Worm (Caenorhabditis elegans): Measurements from ENCODE around the gene C18D4.3.
A peak's percentile ranks its signal among the peaks of the same experiment; 100 is the strongest.

Gene C18D4.3

DNA sequence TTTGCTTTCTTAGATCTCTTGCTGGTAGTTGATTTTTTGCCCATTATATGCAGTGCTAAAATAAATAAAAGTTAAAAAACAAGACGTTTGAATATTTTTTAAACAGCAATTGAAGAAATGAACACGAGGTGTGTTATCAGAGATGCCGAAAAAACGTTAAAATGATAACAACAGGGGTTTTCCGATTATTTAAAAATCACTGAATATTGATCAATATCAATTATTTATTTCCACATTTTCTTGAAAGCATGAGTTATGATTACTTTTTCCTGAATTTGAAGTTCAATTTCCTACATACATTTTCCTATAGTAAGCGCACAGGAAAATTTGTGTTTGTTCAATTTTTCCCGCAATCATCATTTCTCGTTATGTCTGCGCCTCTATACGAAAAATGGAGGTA is 14.3 kb upstream of the C18D4.3 start:
- no peak for TF ChIP-seq lin-39 (tag; optimal IDR thresholded peaks at IDR 0.05)
- TF ChIP-seq blmp-1 (tag; optimal IDR thresholded peaks at IDR 0.05; ENCODE audit: insufficient read depth), result no peak
- TF ChIP-seq fos-1 (tag; optimal IDR thresholded peaks at IDR 0.05), result peak; percentile 1
- no peak for TF ChIP-seq Y55F3AM.14 (GFP tag; optimal IDR thresholded peaks at IDR 0.05)

DNA sequence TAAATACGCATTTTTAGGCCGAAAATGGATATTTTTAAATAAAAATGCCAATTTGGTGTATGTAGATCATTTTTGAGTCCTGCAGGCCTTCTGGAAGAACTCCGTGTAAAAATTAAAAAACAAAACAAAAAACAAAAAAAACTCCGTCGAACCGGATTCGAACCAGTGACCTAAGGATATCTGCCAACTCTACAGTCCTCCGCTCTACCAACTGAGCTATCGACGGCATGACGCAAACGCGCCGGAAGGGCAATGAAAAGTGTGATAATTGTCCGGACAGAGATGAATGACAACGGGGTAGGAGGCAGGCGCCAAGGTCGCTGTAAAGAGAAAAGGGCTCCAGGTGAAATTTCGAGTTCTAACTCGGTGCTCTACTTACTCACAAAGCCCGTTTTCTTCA is 9.7 kb upstream of the C18D4.3 start:
- TF ChIP-seq nhr-6 (tag; optimal IDR thresholded peaks at IDR 0.05) (no peak), nhr-12 (tag; optimal IDR thresholded peaks at IDR 0.05) (no peak), F13H6.1 (tag; optimal IDR thresholded peaks at IDR 0.05) (no peak), lsy-2 (tag; optimal IDR thresholded peaks at IDR 0.05) (no peak), R02D3.7 (tag; optimal IDR thresholded peaks at IDR 0.05) (no peak), unc-55 (GFP tag; optimal IDR thresholded peaks at IDR 0.05) (no peak), fos-1 (tag; optimal IDR thresholded peaks at IDR 0.05) (no peak), nhr-77 (tag; optimal IDR thresholded peaks at IDR 0.05) (no peak), dmd-4 (tag; optimal IDR thresholded peaks at IDR 0.05) (no peak), ceh-16 (tag; optimal IDR thresholded peaks at IDR 0.05) (no peak), mbf-1 (tag; optimal IDR thresholded peaks at IDR 0.05) (no peak), ceh-82 (tag; optimal IDR thresholded peaks at IDR 0.05) (no peak), nhr-21 (tag; optimal IDR thresholded peaks at IDR 0.05) (no peak)

DNA sequence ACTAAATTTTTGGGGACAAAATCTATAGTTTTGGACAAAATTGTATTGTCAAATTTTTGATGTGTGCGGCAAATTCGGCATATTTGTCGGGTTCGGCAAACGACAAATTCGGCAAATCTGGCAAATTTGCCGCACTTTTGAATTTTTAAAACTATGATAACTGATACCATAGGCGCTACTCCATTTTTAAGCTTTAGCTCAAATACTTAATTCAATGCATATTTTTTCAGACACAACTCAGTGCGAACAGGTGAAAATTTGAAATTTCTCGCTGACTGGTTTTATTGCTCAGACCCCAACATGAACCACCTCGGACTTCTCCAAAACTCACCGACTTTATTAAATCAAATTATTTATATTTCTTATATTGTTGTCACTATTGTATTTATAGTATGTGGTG is 7.7 kb upstream of the C18D4.3 start, which contains the start of gene srz-25:
Gene srz-25 (plus strand): TSS at position 301 of the 400 bp plus-strand sequence.
- TF ChIP-seq nhr-237 (tag; optimal IDR thresholded peaks at IDR 0.05) (no peak), ceh-82 (tag; optimal IDR thresholded peaks at IDR 0.05) (no peak), zag-1 (tag; optimal IDR thresholded peaks at IDR 0.05) (no peak), alr-1 (tag; optimal IDR thresholded peaks at IDR 0.05) (no peak), mdl-1 (tag; optimal IDR thresholded peaks at IDR 0.05) (no peak), nhr-23 (tag; optimal IDR thresholded peaks at IDR 0.05) (no peak), lin-39 (tag; optimal IDR thresholded peaks at IDR 0.05) (no peak), nhr-11 (tag; optimal IDR thresholded peaks at IDR 0.05) (no peak), nhr-77 (tag; optimal IDR thresholded peaks at IDR 0.05) (no peak), aly-2 (tag; optimal IDR thresholded peaks at IDR 0.05) (no peak), sem-4 (tag; optimal IDR thresholded peaks at IDR 0.05) (no peak), F13H6.1 (tag; optimal IDR thresholded peaks at IDR 0.05) (no peak), lin-13 (GFP tag; optimal IDR thresholded peaks at IDR 0.05) (no peak), nhr-21 (tag; optimal IDR thresholded peaks at IDR 0.05) (no peak), mab-5 (tag; optimal IDR thresholded peaks at IDR 0.05) (no peak), skn-1 (tag; optimal IDR thresholded peaks at IDR 0.05) (no peak), sma-3 (GFP tag; optimal IDR thresholded peaks at IDR 0.05) (no peak), peb-1 (tag; optimal IDR thresholded peaks at IDR 0.05) (no peak)

DNA sequence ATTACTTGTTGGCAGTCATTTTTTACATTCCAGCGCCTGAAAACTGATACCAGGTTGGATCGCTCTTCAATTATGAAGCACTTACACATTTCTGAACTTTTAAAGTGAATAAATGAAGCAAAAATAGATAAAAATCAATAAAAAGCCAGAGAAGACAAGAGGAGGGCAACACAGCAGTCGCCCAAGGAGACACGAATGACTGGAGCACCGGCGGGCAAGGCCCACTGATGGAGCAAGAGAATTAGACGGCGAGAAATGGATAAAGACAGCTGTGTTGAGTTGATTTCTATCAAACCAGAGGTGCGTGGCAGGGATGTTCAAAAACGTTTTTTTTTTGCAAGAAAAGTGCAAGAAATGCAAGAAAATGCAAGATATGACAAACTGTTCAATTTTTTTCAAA is 6.7 kb upstream of the C18D4.3 start:
- TF ChIP-seq lin-11 (tag; optimal IDR thresholded peaks at IDR 0.05), result no peak
- no peak for TF ChIP-seq ztf-11 (tag; optimal IDR thresholded peaks at IDR 0.05)
- no peak for TF ChIP-seq F13H6.1 (tag; optimal IDR thresholded peaks at IDR 0.05)
- no peak for TF ChIP-seq unc-55 (GFP tag; optimal IDR thresholded peaks at IDR 0.05)
- no peak for TF ChIP-seq mdl-1 (tag; optimal IDR thresholded peaks at IDR 0.05)
- no peak for TF ChIP-seq nhr-25 (tag; optimal IDR thresholded peaks at IDR 0.05)

DNA sequence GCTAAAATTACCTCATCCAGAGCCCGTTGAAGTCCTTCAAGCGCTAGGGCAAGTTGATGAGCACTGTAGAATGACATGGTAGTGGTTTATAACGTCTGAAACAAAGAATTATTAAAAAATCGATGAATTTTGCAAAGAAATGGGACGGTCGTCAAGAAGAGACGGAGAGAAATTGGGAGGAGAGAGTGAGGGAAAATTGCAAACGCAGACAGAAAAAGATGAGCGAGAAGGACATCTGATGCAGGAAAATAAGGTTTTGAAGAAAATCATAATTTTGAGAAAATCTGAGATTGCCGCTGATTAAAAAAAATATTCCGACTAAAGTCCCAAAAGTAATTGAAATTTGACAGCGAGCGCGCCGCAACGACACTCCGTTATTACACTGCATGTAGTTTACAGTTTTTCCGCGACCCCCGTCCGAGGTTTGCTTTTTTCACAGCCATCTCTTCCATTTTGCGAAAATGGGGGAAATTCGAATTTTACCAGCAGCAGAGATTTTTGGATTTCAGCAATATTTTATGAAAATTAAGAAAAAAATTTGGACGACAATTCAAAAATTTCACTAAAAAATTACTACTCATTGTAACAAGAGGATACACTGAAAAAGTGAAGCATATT is 5.8 kb upstream of the C18D4.3 start, which contains the start of gene C18D4.6:
Gene C18D4.6 (minus strand): TSS at position 97 of the 618 bp plus-strand sequence.
- TF ChIP-seq unc-55 (GFP tag; optimal IDR thresholded peaks at IDR 0.05), result peak; percentile 62
- TF ChIP-seq nhr-129 (tag; optimal IDR thresholded peaks at IDR 0.05), result peak; percentile 12
- TF ChIP-seq snpc-4 (tag; optimal IDR thresholded peaks at IDR 0.05), result no peak
- TF ChIP-seq gmeb-1 (tag; optimal IDR thresholded peaks at IDR 0.05), result peak; percentile 43
